Fruit fly (Drosophila melanogaster) whole organism, wandering third instar larva: ENCODE results near the gene yellow-g.

Source experiments
- Abd-B ChIP-seq: fragments of >200 bp; optimal IDR thresholded peaks from 2 replicates; lab custom pipeline; 2017; ENCODE audit warnings: missing biosample characterization, missing genetic modification characterization
- Hr83 ChIP-seq: fragments of 200-300 bp; sonication (Bioruptor generic); optimal IDR thresholded peaks from 2 replicates; lab custom pipeline; 2016; ENCODE audit warnings: missing biosample characterization, mild to moderate bottlenecking, missing genetic modification characterization, moderate library complexity; ENCODE audit not compliant: poor library complexity, severe bottlenecking
- OdsH ChIP-seq: fragments of 200-800 bp; sonication (Bioruptor generic); optimal IDR thresholded peaks from 2 replicates; lab custom pipeline; 2016; ENCODE audit warnings: missing biosample characterization, mild to moderate bottlenecking, missing genetic modification characterization
- Rel ChIP-seq, 2 experiments: fragments of 200-800 bp; sonication (Bioruptor generic) in 1 of 2; optimal IDR thresholded peaks; 2 replicates in 1 of 2; 3 replicates in 1 of 2; lab custom pipeline; 2016 to 2019; ENCODE audit warnings: mild to moderate bottlenecking in 2 of 2, missing biosample characterization in 2 of 2, missing genetic modification characterization in 2 of 2, moderate library complexity in 1 of 2
- usp ChIP-seq: fragments of >200 bp; optimal IDR thresholded peaks from 2 replicates; lab custom pipeline; 2017; ENCODE audit warnings: missing biosample characterization, missing genetic modification characterization

DNA sequence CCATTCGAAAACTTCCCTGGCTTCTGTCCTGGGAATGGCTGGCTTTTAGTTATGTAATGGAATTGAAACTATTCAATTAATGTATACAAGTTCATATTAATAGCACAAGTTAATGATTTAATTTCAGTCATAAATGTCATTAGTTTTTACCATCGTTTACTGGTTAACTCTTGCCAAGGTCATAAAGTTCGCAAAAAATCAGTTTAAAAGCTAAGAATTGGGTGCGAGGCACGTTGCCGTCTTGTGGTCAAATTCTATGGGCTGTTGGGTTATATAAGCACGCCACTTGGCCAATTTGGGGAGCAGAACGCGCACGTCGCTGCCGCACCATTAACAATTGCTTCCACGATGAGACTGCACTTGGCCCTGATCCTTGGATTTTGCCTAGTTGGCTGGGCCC, 3.7 kb upstream of the yellow-g start, which contains the start of gene yellow-g2:
- no peak for TF ChIP-seq Abd-B
- TF ChIP-seq OdsH (GFP tag; lab: Kevin White, UChicago), result no peak
- TF ChIP-seq Hr83, result no peak
- no peak for TF ChIP-seq Rel (GFP tag; optimal IDR thresholded peaks at IDR 0.05; lab: Kevin White, UChicago)
- no peak for TF ChIP-seq Rel (tag; optimal IDR thresholded peaks at IDR 0.05; lab: Kevin White, UChicago)
- no peak for TF ChIP-seq usp (GFP tag; lab: Kevin White, UChicago)
